Fruit fly (Drosophila melanogaster) whole organism, embryonic: ENCODE data around the gene cwo.
A peak's percentile ranks its signal among the peaks of the same experiment; 100 is the strongest.

Source experiments
- Aef1 ChIP-seq: fragments of 200-800 bp; sonication (Bioruptor generic); IDR thresholded peaks from 3 replicates; pipeline ENCODE4 v1.3.6; 2022; ENCODE audit warnings: missing biosample characterization, missing genetic modification characterization
- Atf6 ChIP-seq: fragments of 200-800 bp; sonication (Bioruptor generic); IDR thresholded peaks from 2 replicates; pipeline ENCODE4 v1.3.6; 2022; ENCODE audit warnings: missing biosample characterization, missing genetic modification characterization
- CG1024 ChIP-seq: fragments of 200-800 bp; sonication (Bioruptor generic); IDR thresholded peaks from 2 replicates; pipeline ENCODE4 v1.3.6; 2022; ENCODE audit warnings: missing biosample characterization, missing genetic modification characterization
- CG10267 ChIP-seq: fragments of 200-800 bp; sonication (Bioruptor generic); optimal IDR thresholded peaks from 2 replicates; lab custom pipeline; 2018; ENCODE audit warnings: missing biosample characterization, mild to moderate bottlenecking, missing genetic modification characterization, moderate library complexity
- CG10462 ChIP-seq: fragments of 200-800 bp; sonication (Bioruptor generic); optimal IDR thresholded peaks from 2 replicates; lab custom pipeline; 2016; ENCODE audit warnings: missing biosample characterization, missing genetic modification characterization
- CG14965 ChIP-seq: fragments of 200-800 bp; sonication (Bioruptor generic); optimal IDR thresholded peaks from 2 replicates; lab custom pipeline; 2016; ENCODE audit warnings: missing biosample characterization, missing genetic modification characterization, borderline replicate concordance
- CG16813 ChIP-seq: fragments of 200-800 bp; sonication (Bioruptor generic); IDR thresholded peaks from 3 replicates; pipeline ENCODE4 v1.3.6; 2022; ENCODE audit warnings: missing biosample characterization, missing genetic modification characterization; ENCODE audit not compliant: partially characterized antibody
- CG18262 ChIP-seq: fragments of 200-800 bp; optimal IDR thresholded peaks from 3 replicates; lab custom pipeline; 2019; ENCODE audit warnings: missing biosample characterization, mild to moderate bottlenecking, missing genetic modification characterization, moderate library complexity
- CG18764 ChIP-seq: fragments of 200-800 bp; sonication (Bioruptor generic); optimal IDR thresholded peaks from 3 replicates; lab custom pipeline; 2016; ENCODE audit warnings: missing biosample characterization, missing genetic modification characterization
- CG2889 ChIP-seq: fragments of 200-800 bp; sonication (Bioruptor generic); IDR thresholded peaks from 3 replicates; pipeline ENCODE4 v1.3.6; 2022; ENCODE audit warnings: missing biosample characterization, missing genetic modification characterization
- CG34376 ChIP-seq: fragments of 200-800 bp; sonication (Bioruptor generic); optimal IDR thresholded peaks from 2 replicates; lab custom pipeline; 2018; ENCODE audit warnings: missing biosample characterization, mild to moderate bottlenecking, missing genetic modification characterization
- CG42726 ChIP-seq: fragments of 200-800 bp; sonication (Bioruptor generic); IDR thresholded peaks from 2 replicates; pipeline ENCODE4 v1.3.6; 2022; ENCODE audit warnings: missing biosample characterization, missing genetic modification characterization; ENCODE audit not compliant: partially characterized antibody
- CG5180 ChIP-seq: fragments of 200-800 bp; sonication (Bioruptor generic); optimal IDR thresholded peaks from 3 replicates; lab custom pipeline; 2017; ENCODE audit warnings: missing biosample characterization, missing genetic modification characterization, mild to moderate bottlenecking, moderate library complexity, missing genetic modification reagents
- CG5245 ChIP-seq: fragments of 200-800 bp; sonication (Bioruptor generic); optimal IDR thresholded peaks from 3 replicates; lab custom pipeline; 2016; ENCODE audit warnings: missing biosample characterization, missing genetic modification characterization
- CG6175 ChIP-seq: fragments of 200-800 bp; sonication (Bioruptor generic); IDR thresholded peaks from 3 replicates; pipeline ENCODE4 v1.3.6; 2022; ENCODE audit warnings: missing biosample characterization, missing genetic modification characterization
- CG7372 ChIP-seq: fragments of 200-800 bp; sonication (Bioruptor generic); IDR thresholded peaks from 2 replicates; pipeline ENCODE4 v1.3.6; 2022; ENCODE audit warnings: missing biosample characterization, missing genetic modification characterization
- CG7963 ChIP-seq: fragments of 200-800 bp; sonication (Bioruptor generic); IDR thresholded peaks from 3 replicates; pipeline ENCODE4 v1.3.6; 2022; ENCODE audit warnings: missing biosample characterization, missing genetic modification characterization; ENCODE audit not compliant: partially characterized antibody
- CG8388 ChIP-seq: fragments of 200-800 bp; sonication (Bioruptor generic); optimal IDR thresholded peaks from 2 replicates; lab custom pipeline; 2019; ENCODE audit warnings: missing biosample characterization, mild to moderate bottlenecking, missing genetic modification characterization, moderate library complexity
- CG9876 ChIP-seq: fragments of 200-800 bp; sonication (Bioruptor generic); optimal IDR thresholded peaks from 2 replicates; lab custom pipeline; 2016; ENCODE audit warnings: missing biosample characterization, missing genetic modification characterization
- Camta ChIP-seq: fragments of 200-800 bp; sonication (Bioruptor generic); optimal IDR thresholded peaks from 2 replicates; lab custom pipeline; 2016; ENCODE audit warnings: missing biosample characterization, missing genetic modification characterization
- CrebB ChIP-seq: fragments of 200-800 bp; sonication (Bioruptor generic); optimal IDR thresholded peaks from 3 replicates; lab custom pipeline; 2018; ENCODE audit warnings: missing biosample characterization, mild to moderate bottlenecking, missing genetic modification characterization
- Dfd ChIP-seq, 2 experiments: fragments of >200 bp; optimal IDR thresholded peaks; 2 replicates each; lab custom pipeline; 2017; ENCODE audit warnings: missing biosample characterization in 2 of 2, missing genetic modification characterization in 2 of 2
- H15 ChIP-seq: fragments of 200-800 bp; sonication (Bioruptor generic); IDR thresholded peaks from 3 replicates; pipeline ENCODE4 v1.3.6; 2022; ENCODE audit warnings: missing biosample characterization, missing genetic modification characterization
- HHEX ChIP-seq: fragments of 200-800 bp; sonication (Bioruptor generic); optimal IDR thresholded peaks from 3 replicates; lab custom pipeline; 2017; ENCODE audit warnings: missing biosample characterization, mild to moderate bottlenecking, missing genetic modification characterization, missing genetic modification reagents
- Hr78 ChIP-seq, 2 experiments: fragments of 200-800 bp in 1 of 2; fragments of >200 bp in 1 of 2; sonication (Bioruptor generic) in 1 of 2; optimal IDR thresholded peaks; 2 replicates each; lab custom pipeline; 2017 to 2019; ENCODE audit warnings: missing biosample characterization in 2 of 2, missing genetic modification characterization in 2 of 2, mild to moderate bottlenecking in 1 of 2, moderate library complexity in 1 of 2
- Hsf ChIP-seq: fragments of 200-800 bp; sonication (Bioruptor generic); optimal IDR thresholded peaks from 3 replicates; lab custom pipeline; 2016; ENCODE audit warnings: missing biosample characterization, missing genetic modification characterization
- NC2β ChIP-seq: fragments of 200-800 bp; sonication (Bioruptor generic); optimal IDR thresholded peaks from 2 replicates; lab custom pipeline; 2016; ENCODE audit warnings: missing biosample characterization, missing genetic modification characterization
- Six4 ChIP-seq: fragments of 200-800 bp; sonication (Bioruptor generic); optimal IDR thresholded peaks from 2 replicates; lab custom pipeline; 2016; ENCODE audit warnings: missing biosample characterization, missing genetic modification characterization
- Sry-δ ChIP-seq: fragments of 200-800 bp; sonication (Bioruptor generic); optimal IDR thresholded peaks from 2 replicates; lab custom pipeline; 2016; ENCODE audit warnings: missing biosample characterization, missing genetic modification characterization
- az2 ChIP-seq: fragments of 200-800 bp; sonication (Bioruptor generic); optimal IDR thresholded peaks from 3 replicates; lab custom pipeline; 2016; ENCODE audit warnings: missing biosample characterization, missing genetic modification characterization
- chif ChIP-seq, 2 experiments: fragments of 200-800 bp; sonication (Bioruptor generic); optimal IDR thresholded peaks; 3 replicates each; lab custom pipeline; 2016; ENCODE audit warnings: missing biosample characterization in 2 of 2, missing genetic modification characterization in 2 of 2
- chm ChIP-seq: fragments of 200-800 bp; sonication (Bioruptor generic); IDR thresholded peaks from 2 replicates; pipeline ENCODE4 v1.3.6; 2022; ENCODE audit warnings: missing biosample characterization, missing genetic modification characterization
- ci ChIP-seq: fragments of 200-800 bp; sonication (Bioruptor generic); IDR thresholded peaks from 3 replicates; pipeline ENCODE4 v1.3.6; 2022; ENCODE audit warnings: missing biosample characterization, missing genetic modification characterization
- danr ChIP-seq: fragments of 200-800 bp; sonication (Bioruptor generic); IDR thresholded peaks from 2 replicates; pipeline ENCODE4 v1.3.6; 2022; ENCODE audit warnings: missing biosample characterization, missing genetic modification characterization
- fd64A ChIP-seq: fragments of 200-800 bp; sonication (Bioruptor generic); optimal IDR thresholded peaks from 3 replicates; lab custom pipeline; 2018; ENCODE audit warnings: missing biosample characterization, mild to moderate bottlenecking, missing genetic modification characterization
- gfzf ChIP-seq: fragments of 200-800 bp; sonication (Bioruptor generic); optimal IDR thresholded peaks from 2 replicates; lab custom pipeline; 2016; ENCODE audit warnings: missing biosample characterization, mild to moderate bottlenecking, missing genetic modification characterization, moderate library complexity
- kah ChIP-seq: fragments of 200-800 bp; sonication (Bioruptor generic); optimal IDR thresholded peaks from 2 replicates; lab custom pipeline; 2018; ENCODE audit warnings: missing biosample characterization, mild to moderate bottlenecking, missing genetic modification characterization
- mirr ChIP-seq: fragments of 200-800 bp; sonication (Bioruptor generic); optimal IDR thresholded peaks from 3 replicates; lab custom pipeline; 2018; ENCODE audit warnings: missing biosample characterization, mild to moderate bottlenecking, missing genetic modification characterization
- pan ChIP-seq, 4 experiments: fragments of >200 bp in 3 of 4; fragments of 200-800 bp in 1 of 4; sonication (Bioruptor generic) in 1 of 4; optimal IDR thresholded peaks in 3 of 4; IDR thresholded peaks in 1 of 4; 2 replicates each; pipeline versions ENCODE4 v1.3.6 to Lab custom; 2017 to 2022; ENCODE audit warnings: missing biosample characterization in 2 of 4, missing genetic modification characterization in 2 of 4, mixed read lengths in 1 of 4
- phol ChIP-seq: fragments of 200-800 bp; sonication (Bioruptor generic); optimal IDR thresholded peaks from 3 replicates; lab custom pipeline; 2018; ENCODE audit warnings: missing biosample characterization, mild to moderate bottlenecking, missing genetic modification characterization, moderate library complexity
- psq ChIP-seq: fragments of 200-800 bp; sonication (Bioruptor generic); optimal IDR thresholded peaks from 2 replicates; lab custom pipeline; 2017; ENCODE audit warnings: missing biosample characterization, missing genetic modification characterization
- salm ChIP-seq: fragments of 200-800 bp; sonication (Bioruptor generic); optimal IDR thresholded peaks from 2 replicates; lab custom pipeline; 2018; ENCODE audit warnings: missing biosample characterization, mild to moderate bottlenecking, missing genetic modification characterization
- scrt ChIP-seq: fragments of 200-800 bp; sonication (Bioruptor generic); optimal IDR thresholded peaks from 2 replicates; lab custom pipeline; 2018; ENCODE audit warnings: missing biosample characterization, mild to moderate bottlenecking, missing genetic modification characterization, moderate library complexity
- seq ChIP-seq: fragments of 200-800 bp; sonication (Bioruptor generic); IDR thresholded peaks from 2 replicates; pipeline ENCODE4 v1.3.6; 2022; ENCODE audit warnings: missing biosample characterization, missing genetic modification characterization
- shn ChIP-seq: fragments of 200-800 bp; sonication (Bioruptor generic); optimal IDR thresholded peaks from 3 replicates; lab custom pipeline; 2016; ENCODE audit warnings: missing biosample characterization, missing genetic modification characterization
- sr ChIP-seq: fragments of 200-800 bp; sonication (Bioruptor generic); IDR thresholded peaks from 3 replicates; pipeline ENCODE4 v1.3.6; 2022; ENCODE audit warnings: missing biosample characterization, missing genetic modification characterization
- tap ChIP-seq: fragments of 200-800 bp; optimal IDR thresholded peaks from 3 replicates; lab custom pipeline; 2019; ENCODE audit warnings: missing biosample characterization, mild to moderate bottlenecking, missing genetic modification characterization, moderate library complexity
- wek ChIP-seq: fragments of 200-800 bp; sonication (Bioruptor generic); optimal IDR thresholded peaks from 3 replicates; lab custom pipeline; 2018; ENCODE audit warnings: missing biosample characterization, mild to moderate bottlenecking, missing genetic modification characterization, moderate library complexity
- zen ChIP-seq: fragments of 200-800 bp; sonication (Bioruptor generic); optimal IDR thresholded peaks from 3 replicates; lab custom pipeline; 2018; ENCODE audit warnings: missing biosample characterization, mild to moderate bottlenecking, missing genetic modification characterization, moderate library complexity

The cwo gene

dm6 chr3R:10356563-10357363 lies 31.3 kb upstream of the cwo start (continued):
- TF ChIP-seq CG14965 (peak; percentile 49), shn (GFP tag; lab: Kevin White, UChicago) (peak; percentile 65), CG10267 (tag; lab: Kevin White, UChicago) (peak; percentile 86), CG10462 (peak; percentile 67), az2 (GFP tag; lab: Kevin White, UChicago) (peak; percentile 77), CG18262 (peak; percentile 89), gfzf (GFP tag; lab: Kevin White, UChicago) (no peak), seq (GFP tag; lab: Robert Waterston, UW) (no peak), phol (peak; percentile 79), CG7963 (no peak), tap (tag; lab: Kevin White, UChicago) (peak; percentile 83), Dfd (GFP tag; optimal IDR thresholded peaks at IDR 0.05; lab: Kevin White, UChicago) (no peak), Sry-δ (GFP tag; lab: Kevin White, UChicago) (peak; percentile 36), sr (GFP tag; lab: Robert Waterston, UW) (no peak), CG5245 (GFP tag; lab: Kevin White, UChicago) (peak; percentile 28), zen (tag; lab: Kevin White, UChicago) (peak; percentile 63), fd64A (GFP tag; lab: Kevin White, UChicago) (no peak), wek (GFP tag; lab: Kevin White, UChicago) (peak; percentile 42), ci (no peak), Hr78 (GFP tag; optimal IDR thresholded peaks at IDR 0.05; lab: Kevin White, UChicago) (no peak), CG16813 (no peak), mirr (no peak), Six4 (peak; percentile 65), kah (GFP tag; lab: Kevin White, UChicago) (peak; percentile 26), Atf6 (GFP tag; lab: Robert Waterston, UW) (no peak), CG1024 (GFP tag; lab: Robert Waterston, UW) (no peak), danr (GFP tag; lab: Robert Waterston, UW) (no peak), CrebB (tag; lab: Kevin White, UChicago) (peak; percentile 44), CG42726 (GFP tag; lab: Robert Waterston, UW) (no peak), CG6175 (GFP tag; lab: Robert Waterston, UW) (no peak), CG34376 (GFP tag; lab: Kevin White, UChicago) (peak; percentile 32), CG18764 (GFP tag; lab: Kevin White, UChicago) (no peak), chif (GFP tag; optimal IDR thresholded peaks at IDR 0.05; lab: Kevin White, UChicago) (peak; percentile 59 to 74), CG5180 (peak; percentile 8), CG2889 (no peak), psq (peak; percentile 0), H15 (GFP tag; lab: Robert Waterston, UW) (no peak), NC2β (GFP tag; lab: Kevin White, UChicago) (peak; percentile 79), chm (GFP tag; lab: Robert Waterston, UW) (no peak), HHEX (GFP tag; lab: Kevin White, UChicago) (peak; percentile 77), CG9876 (GFP tag; lab: Kevin White, UChicago) (peak; percentile 20), pan (optimal IDR thresholded peaks at IDR 0.05; lab: Kevin White, UChicago) (no peak), pan (GFP tag; optimal IDR thresholded peaks at IDR 0.05 in 1 of 2, IDR thresholded peaks at IDR 0.05 in 1 of 2) (no peak), Camta (peak; percentile 57), scrt (peak; percentile 59), CG8388 (GFP tag; lab: Kevin White, UChicago) (peak; percentile 89), Aef1 (GFP tag; lab: Robert Waterston, UW) (no peak), Hsf (GFP tag; lab: Kevin White, UChicago) (peak; percentile 84), CG7372 (no peak), salm (tag; lab: Kevin White, UChicago) (peak; percentile 63)
